Fruit fly (Drosophila melanogaster): ENCODE data around the gene CG7102.

The CG7102 gene

DNA sequence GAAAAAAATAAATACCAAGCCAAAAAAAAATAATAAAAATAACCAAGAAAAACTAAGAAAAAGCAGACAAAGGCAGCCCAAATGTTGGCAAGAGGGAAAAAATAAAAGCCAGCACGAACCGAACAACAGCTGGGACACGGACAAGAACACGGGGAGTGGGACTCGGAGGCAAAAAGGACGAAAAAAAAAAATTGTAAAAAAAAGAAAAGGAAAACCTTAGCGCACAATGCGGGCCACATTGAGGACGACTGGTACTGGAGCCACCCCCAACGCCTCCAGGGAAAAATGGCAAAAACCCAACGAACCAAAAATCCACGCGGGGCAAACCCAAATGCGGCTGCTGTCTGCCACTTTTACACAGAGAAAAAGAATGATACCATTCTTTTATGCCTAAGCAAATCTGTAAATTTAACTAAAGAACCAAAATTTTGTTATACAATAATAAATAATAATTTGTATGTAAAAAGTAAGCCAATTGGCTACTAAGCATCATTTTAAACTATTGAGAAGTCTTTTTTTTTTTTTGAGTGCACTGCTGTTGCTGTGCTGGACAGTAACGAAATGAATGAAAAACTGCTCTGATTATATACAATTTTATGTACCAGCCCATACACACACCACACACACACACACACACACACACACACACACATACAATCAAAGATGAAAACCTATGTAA is 44.9 kb upstream of the CG7102 start (continued):
- TF ChIP-seq CG17568 (GFP tag; optimal IDR thresholded peaks at IDR 0.05) (peak; percentile 34), Ravus (GFP tag; IDR thresholded peaks at IDR 0.05) (peak; percentile 67), CG15601 (tag; optimal IDR thresholded peaks at IDR 0.05) (peak; percentile 32), CG17385 (GFP tag; optimal IDR thresholded peaks at IDR 0.05) (peak; percentile 51), Usf (GFP tag; optimal IDR thresholded peaks at IDR 0.05) (no peak), Gug (GFP tag; IDR thresholded peaks at IDR 0.05) (peak; percentile 57; the same call in 2 of the 4 replicates), bowl (GFP tag; IDR thresholded peaks at IDR 0.05) (peak; percentile 37; the same call in 1 of the 2 replicates), CG6272 (GFP tag; IDR thresholded peaks at IDR 0.05) (peak; percentile 66), nerfin-1 (tag; optimal IDR thresholded peaks at IDR 0.05) (peak; percentile 67), HLH3B (GFP tag; IDR thresholded peaks at IDR 0.05) (peak; percentile 76), esg (GFP tag; conservative IDR thresholded peaks at IDR 0.05) (peak; percentile 66), Rx (GFP tag; IDR thresholded peaks at IDR 0.05) (peak; percentile 54; the same call in 1 of the 2 replicates), CG18476 (GFP tag; optimal IDR thresholded peaks at IDR 0.05) (peak; percentile 40), CG7987 (GFP tag; optimal IDR thresholded peaks at IDR 0.05) (no peak), CG9817 (tag; optimal IDR thresholded peaks at IDR 0.05) (peak; percentile 50), CG32767 (GFP tag; IDR thresholded peaks at IDR 0.05) (peak; percentile 23; the same call in 1 of the 2 replicates), bsh (GFP tag; optimal IDR thresholded peaks at IDR 0.05) (peak in 1 of 2 experiments; percentile 48), CG3281 (GFP tag; optimal IDR thresholded peaks at IDR 0.05) (peak; percentile 87), ash1 (GFP tag; optimal IDR thresholded peaks at IDR 0.05) (no peak), dm (GFP tag; optimal IDR thresholded peaks at IDR 0.05) (no peak), gem (tag; optimal IDR thresholded peaks at IDR 0.05) (peak; percentile 77), luna (GFP tag; optimal IDR thresholded peaks at IDR 0.05) (no peak), sob (GFP tag; IDR thresholded peaks at IDR 0.05) (peak; percentile 71), CG11695 (GFP tag; IDR thresholded peaks at IDR 0.05) (peak; percentile 66), CG31388 (GFP tag; optimal IDR thresholded peaks at IDR 0.05) (no peak), Jarid2 (GFP tag; optimal IDR thresholded peaks at IDR 0.05) (peak; percentile 33), Pdp1 (GFP tag; optimal IDR thresholded peaks at IDR 0.05) (peak; percentile 20 to 35), run (tag; optimal IDR thresholded peaks at IDR 0.05) (no peak), Rfx (GFP tag; IDR thresholded peaks at IDR 0.05) (peak; percentile 89), gfzf (GFP tag; optimal IDR thresholded peaks at IDR 0.05) (no peak), dati (GFP tag; IDR thresholded peaks at IDR 0.05) (no peak), Nf-YC (tag; optimal IDR thresholded peaks at IDR 0.05) (peak; percentile 62), Hr51 (GFP tag; optimal IDR thresholded peaks at IDR 0.05) (peak; percentile 21 to 80), Aef1 (GFP tag; IDR thresholded peaks at IDR 0.05) (peak; percentile 84), chif (GFP tag; optimal IDR thresholded peaks at IDR 0.05) (peak in 1 of 2 experiments; percentile 30), Fer1 (GFP tag; optimal IDR thresholded peaks at IDR 0.05) (peak; percentile 95), CG33213 (GFP tag; optimal IDR thresholded peaks at IDR 0.05) (no peak), CG13775 (GFP tag; optimal IDR thresholded peaks at IDR 0.05) (peak; percentile 42), Oaz (GFP tag; IDR thresholded peaks at IDR 0.05) (peak; percentile 74), Gsc (GFP tag; IDR thresholded peaks at IDR 0.05) (no peak), bbx (GFP tag; IDR thresholded peaks at IDR 0.05; ENCODE audit: partially characterized antibody) (no peak), CG12391 (tag; optimal IDR thresholded peaks at IDR 0.05) (peak; percentile 54), CG6765 (GFP tag; optimal IDR thresholded peaks at IDR 0.05) (peak; percentile 79), CG11456 (GFP tag; IDR thresholded peaks at IDR 0.05) (peak; percentile 79), shn (GFP tag; optimal IDR thresholded peaks at IDR 0.05) (no peak), usp (GFP tag; optimal IDR thresholded peaks at IDR 0.05) (no peak), CG10654 (GFP tag; optimal IDR thresholded peaks at IDR 0.05) (peak; percentile 19), CG2199 (GFP tag; IDR thresholded peaks at IDR 0.05) (no peak), E2f2 (GFP tag; IDR thresholded peaks at IDR 0.05) (peak; percentile 33; the same call in 1 of the 2 replicates)
